Worm (Caenorhabditis elegans): Measurements from ENCODE around the gene got-2.2.
A peak's percentile ranks its signal among the peaks of the same experiment; 100 is the strongest.

The got-2.2 gene

DNA sequence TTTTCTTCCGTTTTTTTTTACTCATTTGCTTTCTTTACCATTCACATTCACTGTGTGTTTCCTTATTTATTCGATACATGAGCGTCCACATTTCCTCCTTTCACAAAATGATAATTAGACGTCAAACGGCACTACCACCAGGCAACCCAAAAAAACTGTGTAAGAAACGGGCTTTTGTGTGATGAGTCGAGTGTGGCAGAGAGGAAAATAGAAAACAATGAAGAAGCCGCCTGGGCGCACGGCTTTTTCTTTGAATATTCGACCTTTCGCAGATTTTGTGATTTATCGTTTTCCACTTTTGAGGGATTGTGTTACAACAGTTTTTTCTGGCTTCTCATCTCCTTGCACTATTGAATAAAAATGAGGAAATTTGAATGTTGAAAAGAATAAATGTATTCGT, 37.5 kb downstream of the got-2.2 start:
- TF ChIP-seq gmeb-1 (tag; optimal IDR thresholded peaks at IDR 0.05) = no peak
- no peak for TF ChIP-seq mab-5 (tag; optimal IDR thresholded peaks at IDR 0.05)
- no peak for TF ChIP-seq skn-1 (tag; optimal IDR thresholded peaks at IDR 0.05)
- TF ChIP-seq blmp-1 (tag; optimal IDR thresholded peaks at IDR 0.05; ENCODE audit: insufficient read depth) = no peak
- no peak for TF ChIP-seq mdl-1 (tag; optimal IDR thresholded peaks at IDR 0.05)
- peak; percentile 52 for TF ChIP-seq nhr-25 (tag; optimal IDR thresholded peaks at IDR 0.05)
- TF ChIP-seq R02D3.7 (tag; optimal IDR thresholded peaks at IDR 0.05) = no peak
- no peak for TF ChIP-seq crh-2 (tag; optimal IDR thresholded peaks at IDR 0.05)
- TF ChIP-seq ama-1 (optimal IDR thresholded peaks at IDR 0.05) = no peak

DNA sequence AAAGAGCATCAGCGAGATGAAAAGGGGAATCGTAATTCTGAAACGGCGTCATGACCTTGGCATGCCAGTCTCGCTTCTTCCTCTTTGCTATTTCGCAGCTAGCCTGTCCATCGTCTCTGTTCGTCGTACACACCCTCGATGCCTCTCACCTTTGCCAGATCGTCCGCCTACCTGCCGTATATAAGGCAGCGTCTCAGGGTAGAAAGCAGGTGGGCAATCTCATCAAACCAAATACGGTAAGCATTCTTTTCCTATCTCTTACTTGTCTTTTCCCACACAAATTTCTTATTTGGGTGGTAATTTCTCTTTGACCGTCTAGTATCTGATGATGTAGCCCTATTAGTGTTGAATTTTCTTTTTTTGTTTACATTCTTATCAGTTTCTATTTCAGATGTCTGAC, 38.8 kb downstream of the got-2.2 start, which contains the start of gene col-166:
Gene col-166, plus strand, starts transcription at position 392 of the 400 bp plus-strand sequence.
- TF ChIP-seq nhr-6 (tag; optimal IDR thresholded peaks at IDR 0.05) (no peak), nhr-12 (tag; optimal IDR thresholded peaks at IDR 0.05) (no peak), sma-3 (GFP tag; optimal IDR thresholded peaks at IDR 0.05) (peak; percentile 59), zag-1 (tag; optimal IDR thresholded peaks at IDR 0.05) (no peak), peb-1 (tag; optimal IDR thresholded peaks at IDR 0.05) (no peak), crh-2 (tag; optimal IDR thresholded peaks at IDR 0.05) (peak; percentile 16), nhr-23 (tag; optimal IDR thresholded peaks at IDR 0.05) (no peak), nhr-77 (tag; optimal IDR thresholded peaks at IDR 0.05) (no peak), nhr-129 (tag; optimal IDR thresholded peaks at IDR 0.05) (no peak), sem-4 (tag; optimal IDR thresholded peaks at IDR 0.05) (no peak), ztf-11 (tag; optimal IDR thresholded peaks at IDR 0.05) (no peak), Y55F3AM.14 (GFP tag; optimal IDR thresholded peaks at IDR 0.05) (no peak), lsy-2 (tag; optimal IDR thresholded peaks at IDR 0.05) (no peak), snpc-4 (tag; optimal IDR thresholded peaks at IDR 0.05) (no peak), unc-62 (GFP tag; optimal IDR thresholded peaks at IDR 0.05) (no peak), skn-1 (tag; optimal IDR thresholded peaks at IDR 0.05) (no peak), ceh-16 (tag; optimal IDR thresholded peaks at IDR 0.05) (no peak), mbf-1 (tag; optimal IDR thresholded peaks at IDR 0.05) (no peak), fos-1 (tag; optimal IDR thresholded peaks at IDR 0.05) (no peak), nhr-10 (tag; optimal IDR thresholded peaks at IDR 0.05) (no peak), nhr-237 (tag; optimal IDR thresholded peaks at IDR 0.05) (no peak), C34F6.9 (tag; optimal IDR thresholded peaks at IDR 0.05) (no peak), lin-11 (tag; optimal IDR thresholded peaks at IDR 0.05) (no peak), ztf-4 (tag; optimal IDR thresholded peaks at IDR 0.05) (no peak), elt-1 (tag; optimal IDR thresholded peaks at IDR 0.05) (no peak), lin-13 (GFP tag; optimal IDR thresholded peaks at IDR 0.05) (peak; percentile 17), dmd-4 (tag; optimal IDR thresholded peaks at IDR 0.05) (no peak), mdl-1 (tag; optimal IDR thresholded peaks at IDR 0.05) (no peak), unc-55 (GFP tag; optimal IDR thresholded peaks at IDR 0.05) (no peak), alr-1 (tag; optimal IDR thresholded peaks at IDR 0.05) (no peak), nhr-25 (tag; optimal IDR thresholded peaks at IDR 0.05) (peak; percentile 60), R02D3.7 (tag; optimal IDR thresholded peaks at IDR 0.05) (no peak), elt-3 (tag; optimal IDR thresholded peaks at IDR 0.05) (no peak), ZK546.5 (tag; optimal IDR thresholded peaks at IDR 0.05) (no peak), unc-39 (tag; optimal IDR thresholded peaks at IDR 0.05) (no peak), aly-2 (tag; optimal IDR thresholded peaks at IDR 0.05) (no peak), sma-9 (GFP tag; optimal IDR thresholded peaks at IDR 0.05) (peak; percentile 38), sma-9 (tag; optimal IDR thresholded peaks at IDR 0.05) (no peak), gmeb-1 (tag; optimal IDR thresholded peaks at IDR 0.05) (no peak), lin-39 (tag; optimal IDR thresholded peaks at IDR 0.05) (no peak), nhr-21 (tag; optimal IDR thresholded peaks at IDR 0.05) (no peak), mab-5 (tag; optimal IDR thresholded peaks at IDR 0.05) (no peak), ztf-1 (GFP tag; conservative IDR thresholded peaks at IDR 0.05) (no peak), ama-1 (optimal IDR thresholded peaks at IDR 0.05) (peak; percentile 94), egl-27 (tag; optimal IDR thresholded peaks at IDR 0.05) (no peak), F13H6.1 (tag; optimal IDR thresholded peaks at IDR 0.05) (no peak), nhr-11 (tag; optimal IDR thresholded peaks at IDR 0.05) (no peak), ceh-82 (tag; optimal IDR thresholded peaks at IDR 0.05) (no peak), blmp-1 (tag; optimal IDR thresholded peaks at IDR 0.05; ENCODE audit: insufficient read depth) (peak; percentile 30)

All from whole organism, L2 larva.